Worm (Caenorhabditis elegans): ENCODE measurements around the gene F13C5.3.

- TF ChIP-seq daf-12 (tag; optimal IDR thresholded peaks at IDR 0.05) = no peak
- no peak for TF ChIP-seq elt-2 (tag; optimal IDR thresholded peaks at IDR 0.05)
- TF ChIP-seq egl-27 (tag; optimal IDR thresholded peaks at IDR 0.05) = no peak
- TF ChIP-seq mdl-1 (tag; optimal IDR thresholded peaks at IDR 0.05) = no peak
- TF ChIP-seq sea-2 (GFP tag; optimal IDR thresholded peaks at IDR 0.05) = no peak
- TF ChIP-seq nhr-67 (tag; optimal IDR thresholded peaks at IDR 0.05) = no peak
These were observed 24.3 kb downstream of the F13C5.3 start for ce11 chrX:575084-575483.

All from whole organism, L3 larva.